Worm (Caenorhabditis elegans) whole organism, L1 larva: ENCODE measurements around the gene gst-9.
"Not testable (repeated sequence)": the region's sequence is repeated elsewhere in the genome, so short reads cannot be mapped to it uniquely, and the experiment has no call there.

Source experiments
- C04F5.9 ChIP-seq: sonication (generic microtip); optimal IDR thresholded peaks from 2 replicates; lab custom pipeline; 2016; ENCODE audit warnings: missing genetic modification characterization, missing compliant biosample characterization
- C16A3.4 ChIP-seq: fragments of 150-350 bp; optimal IDR thresholded peaks from 2 replicates; lab custom pipeline; 2014; ENCODE audit warnings: missing biosample characterization, missing genetic modification characterization
- C34B4.2 ChIP-seq: sonication (generic microtip); optimal IDR thresholded peaks from 2 replicates; lab custom pipeline; 2017; ENCODE audit warnings: mild to moderate bottlenecking, missing genetic modification characterization, missing compliant biosample characterization
- F16B12.6 ChIP-seq: fragments of 150-350 bp; optimal IDR thresholded peaks from 2 replicates; lab custom pipeline; 2014; ENCODE audit warnings: missing biosample characterization, missing genetic modification characterization
- Y116A8C.19 ChIP-seq: sonication (generic microtip); optimal IDR thresholded peaks from 2 replicates; lab custom pipeline; 2016; ENCODE audit warnings: missing compliant biosample characterization, missing genetic modification characterization, borderline replicate concordance
- aly-2 ChIP-seq: fragments of 150-350 bp; optimal IDR thresholded peaks from 2 replicates; lab custom pipeline; 2014; ENCODE audit warnings: missing biosample characterization, missing genetic modification characterization
- ama-1 ChIP-seq: fragments of 150-350 bp; optimal IDR thresholded peaks from 2 replicates; lab custom pipeline; 2014
- blmp-1 ChIP-seq: fragments of 150-350 bp; optimal IDR thresholded peaks from 2 replicates; lab custom pipeline; 2014; ENCODE audit warnings: missing biosample characterization, missing genetic modification characterization
- ceh-63 ChIP-seq: fragments of 200-800 bp; sonication (Bioruptor generic); optimal IDR thresholded peaks from 2 replicates; lab custom pipeline; 2018; ENCODE audit warnings: mild to moderate bottlenecking, missing genetic modification characterization, missing compliant biosample characterization
- ceh-90 ChIP-seq: sonication (generic microtip); optimal IDR thresholded peaks from 2 replicates; lab custom pipeline; 2016; ENCODE audit warnings: missing genetic modification characterization, missing compliant biosample characterization
- ces-1 ChIP-seq: fragments of 150-350 bp; optimal IDR thresholded peaks from 2 replicates; lab custom pipeline; 2014; ENCODE audit warnings: missing biosample characterization, missing genetic modification reagents, missing genetic modification characterization
- dsc-1 ChIP-seq: sonication (generic microtip); optimal IDR thresholded peaks from 2 replicates; lab custom pipeline; 2016; ENCODE audit warnings: mild to moderate bottlenecking, missing genetic modification characterization, missing compliant biosample characterization
- efl-1 ChIP-seq, 4 experiments: fragments of 150-350 bp; optimal IDR thresholded peaks in 3 of 4; peaks in 1 of 4; 1 replicate in 1 of 4; 2 replicates in 3 of 4; lab custom pipeline; 2014; ENCODE audit warnings: missing biosample characterization in 2 of 4, missing genetic modification characterization in 2 of 4, missing genetic modification reagents in 2 of 4
- efl-3 ChIP-seq: fragments of 200-800 bp; sonication (Bioruptor generic); optimal IDR thresholded peaks from 2 replicates; lab custom pipeline; 2018; ENCODE audit warnings: mild to moderate bottlenecking, missing genetic modification characterization, missing compliant biosample characterization
- egl-27 ChIP-seq, 2 experiments: fragments of 150-350 bp in 1 of 2; sonication (generic microtip); optimal IDR thresholded peaks; 3 replicates each; lab custom pipeline; 2017 to 2018; ENCODE audit warnings: missing biosample characterization in 2 of 2, missing genetic modification characterization in 2 of 2, missing genetic modification reagents in 2 of 2
- elt-2 ChIP-seq: sonication (generic microtip); optimal IDR thresholded peaks from 2 replicates; lab custom pipeline; 2016; ENCODE audit warnings: missing genetic modification characterization, mild to moderate bottlenecking, inconsistent platforms, missing compliant biosample characterization, missing genetic modification reagents
- elt-3 ChIP-seq, 6 experiments: fragments of 150-350 bp in 1 of 6; sonication (generic microtip); optimal IDR thresholded peaks; 2 replicates each; lab custom pipeline; 2017 to 2018; ENCODE audit warnings: missing biosample characterization in 6 of 6, missing genetic modification characterization in 6 of 6, inconsistent platforms in 1 of 6
- fos-1 ChIP-seq: fragments of 150-350 bp; optimal IDR thresholded peaks from 2 replicates; lab custom pipeline; 2014; ENCODE audit warnings: missing biosample characterization, missing genetic modification characterization
- grh-1 ChIP-seq: fragments of 200-800 bp; sonication (Bioruptor generic); IDR thresholded peaks from 2 replicates; pipeline ENCODE4 v1.3.6; 2022; ENCODE audit warnings: missing genetic modification reagents, missing genetic modification characterization, missing compliant biosample characterization
- hlh-17 ChIP-seq: fragments of 200-800 bp; sonication (Bioruptor generic); optimal IDR thresholded peaks from 2 replicates; lab custom pipeline; 2018; ENCODE audit warnings: missing genetic modification characterization, mild to moderate bottlenecking, missing compliant biosample characterization, moderate library complexity, borderline replicate concordance
- hlh-4 ChIP-seq: sonication (generic microtip); optimal IDR thresholded peaks from 2 replicates; lab custom pipeline; 2016; ENCODE audit warnings: mild to moderate bottlenecking, missing genetic modification characterization, missing compliant biosample characterization
- irx-1 ChIP-seq: sonication (generic microtip); optimal IDR thresholded peaks from 2 replicates; lab custom pipeline; 2016; ENCODE audit warnings: missing genetic modification characterization, missing compliant biosample characterization
- lin-13 ChIP-seq: fragments of 150-350 bp; optimal IDR thresholded peaks from 2 replicates; lab custom pipeline; 2014; ENCODE audit warnings: missing biosample characterization, missing genetic modification reagents, missing genetic modification characterization
- lin-14 ChIP-seq: fragments of 200-800 bp; sonication (Bioruptor generic); optimal IDR thresholded peaks from 2 replicates; lab custom pipeline; 2018; ENCODE audit warnings: mild to moderate bottlenecking, missing genetic modification characterization, moderate library complexity, missing compliant biosample characterization
- lin-15B ChIP-seq: fragments of 150-350 bp; sonication (generic microtip); optimal IDR thresholded peaks from 3 replicates; lab custom pipeline; 2014; ENCODE audit warnings: missing biosample characterization, missing genetic modification characterization
- mef-2 ChIP-seq: fragments of 150-350 bp; optimal IDR thresholded peaks from 2 replicates; lab custom pipeline; 2014; ENCODE audit warnings: missing biosample characterization, missing genetic modification characterization
- mep-1 ChIP-seq: fragments of 150-350 bp; optimal IDR thresholded peaks from 2 replicates; lab custom pipeline; 2014; ENCODE audit warnings: missing biosample characterization, missing genetic modification characterization
- nhr-11 ChIP-seq: fragments of 150-350 bp; optimal IDR thresholded peaks from 2 replicates; lab custom pipeline; 2014; ENCODE audit warnings: missing biosample characterization, missing genetic modification characterization
- nhr-20 ChIP-seq: sonication (generic microtip); optimal IDR thresholded peaks from 2 replicates; lab custom pipeline; 2016; ENCODE audit warnings: mild to moderate bottlenecking, missing genetic modification characterization, missing compliant biosample characterization
- nhr-237 ChIP-seq: fragments of 150-350 bp; optimal IDR thresholded peaks from 2 replicates; lab custom pipeline; 2014; ENCODE audit warnings: missing biosample characterization, missing genetic modification characterization
- nhr-28 ChIP-seq: fragments of 150-350 bp; optimal IDR thresholded peaks from 2 replicates; lab custom pipeline; 2014; ENCODE audit warnings: missing biosample characterization, missing genetic modification characterization
- nhr-47 ChIP-seq: sonication (generic microtip); optimal IDR thresholded peaks from 2 replicates; lab custom pipeline; 2016; ENCODE audit warnings: mild to moderate bottlenecking, missing genetic modification characterization, moderate library complexity, missing compliant biosample characterization
- nhr-76 ChIP-seq: sonication (generic microtip); optimal IDR thresholded peaks from 2 replicates; lab custom pipeline; 2017; ENCODE audit warnings: missing biosample characterization, missing genetic modification characterization
- nhr-77 ChIP-seq: fragments of 150-350 bp; optimal IDR thresholded peaks from 2 replicates; lab custom pipeline; 2014; ENCODE audit warnings: missing biosample characterization, missing genetic modification characterization
- nhr-85 ChIP-seq: sonication (generic microtip); peaks from one replicate; lab custom pipeline; 2016; ENCODE audit warnings: missing genetic modification characterization, inconsistent platforms, missing compliant biosample characterization
- pag-3 ChIP-seq: sonication (generic microtip); optimal IDR thresholded peaks from 2 replicates; lab custom pipeline; 2017; ENCODE audit warnings: missing genetic modification characterization, mild to moderate bottlenecking, missing compliant biosample characterization, antibody characterized with exemption, borderline replicate concordance; ENCODE audit not compliant: insufficient read depth
- pqm-1 ChIP-seq: sonication (generic microtip); optimal IDR thresholded peaks from 3 replicates; lab custom pipeline; 2017; ENCODE audit warnings: missing biosample characterization, missing genetic modification characterization
- rnt-1 ChIP-seq: sonication (generic microtip); optimal IDR thresholded peaks from 2 replicates; lab custom pipeline; 2016; ENCODE audit warnings: mild to moderate bottlenecking, missing genetic modification characterization, moderate library complexity, missing compliant biosample characterization
- snu-23 ChIP-seq: sonication (generic microtip); optimal IDR thresholded peaks from 2 replicates; lab custom pipeline; 2016; ENCODE audit warnings: missing genetic modification characterization, missing compliant biosample characterization
- sup-37 ChIP-seq: fragments of 200-800 bp; sonication (Bioruptor generic); optimal IDR thresholded peaks from 2 replicates; lab custom pipeline; 2018; ENCODE audit warnings: mild to moderate bottlenecking, missing genetic modification characterization, missing compliant biosample characterization
- tbx-2 ChIP-seq: sonication (generic microtip); optimal IDR thresholded peaks from 2 replicates; lab custom pipeline; 2016; ENCODE audit warnings: missing genetic modification characterization, missing compliant biosample characterization
- tlp-1 ChIP-seq: fragments of 150-350 bp; optimal IDR thresholded peaks from 2 replicates; lab custom pipeline; 2014; ENCODE audit warnings: missing biosample characterization, missing genetic modification characterization
- unc-130 ChIP-seq: fragments of 150-350 bp; optimal IDR thresholded peaks from 2 replicates; lab custom pipeline; 2017; ENCODE audit warnings: missing biosample characterization, missing genetic modification characterization, inconsistent platforms
- unc-62 ChIP-seq: fragments of 150-350 bp; optimal IDR thresholded peaks from 2 replicates; lab custom pipeline; 2014; ENCODE audit warnings: missing biosample characterization, missing genetic modification reagents, missing genetic modification characterization
- unc-86 ChIP-seq: sonication (generic microtip); optimal IDR thresholded peaks from 2 replicates; lab custom pipeline; 2016; ENCODE audit warnings: missing genetic modification characterization, missing compliant biosample characterization
- unc-98 ChIP-seq: fragments of 200-800 bp; sonication (Bioruptor generic); IDR thresholded peaks from 2 replicates; pipeline ENCODE4 v1.3.6; 2022; ENCODE audit warnings: missing genetic modification characterization, missing compliant biosample characterization
- vab-15 ChIP-seq: sonication (generic microtip); optimal IDR thresholded peaks from 2 replicates; lab custom pipeline; 2017; ENCODE audit warnings: missing genotype, mild to moderate bottlenecking, missing genetic modification characterization, missing compliant biosample characterization
- zip-4 ChIP-seq: fragments of 200-800 bp; sonication (Bioruptor generic); optimal IDR thresholded peaks from 2 replicates; lab custom pipeline; 2018; ENCODE audit warnings: mild to moderate bottlenecking, missing genetic modification characterization, moderate library complexity, missing compliant biosample characterization
- ztf-11 ChIP-seq, 2 experiments: sonication (generic microtip); optimal IDR thresholded peaks; 2 replicates each; lab custom pipeline; 2016 to 2017; ENCODE audit warnings: missing genetic modification characterization in 2 of 2, missing biosample characterization in 1 of 2, missing compliant biosample characterization in 1 of 2

Gene gst-9

DNA sequence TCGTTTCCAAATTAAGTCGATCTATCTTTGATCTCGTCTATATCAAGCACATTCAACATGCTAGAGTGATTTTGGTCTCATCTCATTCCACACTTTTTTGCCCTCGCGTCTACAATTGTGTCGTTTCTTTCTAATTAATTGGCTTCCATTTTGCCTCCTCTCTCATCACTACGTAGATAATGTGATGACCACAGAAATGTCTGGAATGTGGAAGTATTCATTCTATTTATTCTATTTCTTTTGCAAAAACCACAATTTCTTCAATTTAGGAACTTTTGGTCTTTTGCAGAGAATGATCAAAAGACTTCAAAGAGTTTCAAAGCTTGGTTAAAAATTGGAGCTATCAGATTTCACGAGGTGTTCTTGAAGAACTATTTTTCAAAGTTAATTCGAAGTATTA, 24.2 kb downstream of the gst-9 start:
- TF ChIP-seq unc-98 (GFP tag; lab: Robert Waterston, UW) (no peak), mef-2 (no peak), efl-1 (optimal IDR thresholded peaks at IDR 0.05; lab: Kevin White, UChicago) (no peak), efl-1 (GFP tag; optimal IDR thresholded peaks at IDR 0.05 in 1 of 2; lab: Kevin White, UChicago) (peak in 1 of 2 experiments; percentile 63), nhr-85 (tag; lab: Kevin White, UChicago) (peak; percentile 71), pag-3 (no peak), hlh-4 (tag; lab: Kevin White, UChicago) (no peak)

DNA sequence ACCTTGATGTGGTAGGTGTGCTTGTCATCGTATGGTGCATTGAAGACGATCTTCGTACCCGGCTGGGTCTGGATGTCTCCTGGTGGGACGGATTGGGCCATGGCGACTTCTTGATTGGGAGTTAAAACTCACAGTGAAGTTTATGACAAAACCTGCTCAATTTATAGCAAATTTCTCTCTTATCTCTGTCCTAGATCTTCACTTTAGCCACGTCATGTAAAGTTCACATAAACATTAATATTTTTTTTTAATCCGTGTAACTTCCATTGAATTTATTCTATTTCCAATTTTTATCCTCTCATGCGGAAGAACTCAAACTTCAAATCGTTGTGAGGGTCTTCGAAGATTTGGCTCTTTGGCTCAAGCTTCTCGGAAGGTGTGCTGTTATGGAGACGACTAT, 25.1 kb downstream of the gst-9 start, which contains the start of gene msp-31:
msp-31 (minus strand) TSS at position 101 of the 400 bp plus-strand sequence.
- not testable (repeated sequence) for TF ChIP-seq C04F5.9 (tag; lab: Kevin White, UChicago); snu-23; nhr-20
- TF ChIP-seq, all 84 proteins: peak for 0; not testable (repeated sequence) for 84

DNA sequence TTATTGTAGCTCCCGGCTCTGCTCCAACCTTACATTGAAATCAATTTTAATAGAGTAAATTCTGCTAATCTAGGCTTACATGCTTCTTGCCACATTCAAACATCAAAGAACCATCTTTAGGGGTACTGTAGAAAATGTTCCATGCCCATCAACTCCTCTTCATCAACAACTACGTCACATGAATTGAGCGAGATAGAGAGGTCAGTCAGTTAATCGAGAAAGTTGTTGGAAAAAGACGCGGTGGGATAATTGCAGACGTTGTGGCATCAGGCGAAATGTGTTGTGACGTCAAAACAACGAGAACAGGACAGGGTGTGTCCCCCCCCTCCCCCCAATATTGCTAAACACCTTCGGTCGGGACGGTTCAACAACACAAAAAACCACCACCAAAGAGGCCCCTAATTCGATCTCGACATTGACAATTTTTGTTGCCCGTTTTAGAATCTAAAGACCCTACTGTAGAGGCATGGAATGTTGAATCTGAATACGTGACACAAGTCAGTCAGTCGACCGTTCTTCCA, 27.2 kb downstream of the gst-9 start:
- TF ChIP-seq unc-62 (GFP tag; lab: Kevin White, UChicago), result no peak
- peak; percentile 52 for TF ChIP-seq blmp-1
- TF ChIP-seq nhr-237 (tag; lab: Kevin White, UChicago), result no peak
- no peak for TF ChIP-seq C16A3.4 (tag; lab: Kevin White, UChicago)
- no peak for TF ChIP-seq unc-86 (tag; lab: Kevin White, UChicago)
- TF ChIP-seq nhr-77 (tag; lab: Kevin White, UChicago), result no peak
- TF ChIP-seq irx-1 (tag; lab: Kevin White, UChicago), result no peak
- no peak for TF ChIP-seq ces-1 (GFP tag; lab: Kevin White, UChicago)
- peak; percentile 93 for TF ChIP-seq nhr-85 (tag; lab: Kevin White, UChicago)
- peak; percentile 11 for TF ChIP-seq unc-130 (tag; lab: Kevin White, UChicago)
- TF ChIP-seq efl-1 (optimal IDR thresholded peaks at IDR 0.05; lab: Kevin White, UChicago), result no peak
- peak in 1 of 2 experiments; percentile 81 for TF ChIP-seq efl-1 (GFP tag; optimal IDR thresholded peaks at IDR 0.05 in 1 of 2; lab: Kevin White, UChicago)
- no peak for TF ChIP-seq vab-15 (tag; lab: Kevin White, UChicago)
- TF ChIP-seq efl-3 (GFP tag; lab: Kevin White, UChicago), result no peak
- TF ChIP-seq F16B12.6 (tag; lab: Kevin White, UChicago), result no peak
- TF ChIP-seq ztf-11 (tag; optimal IDR thresholded peaks at IDR 0.05; lab: Kevin White, UChicago), result no peak
- TF ChIP-seq fos-1 (tag; lab: Kevin White, UChicago), result no peak
- TF ChIP-seq tlp-1, result no peak
- peak; percentile 40 for TF ChIP-seq grh-1 (GFP tag; lab: Robert Waterston, UW)
- TF ChIP-seq elt-2, result no peak
- TF ChIP-seq aly-2 (tag; lab: Kevin White, UChicago), result no peak
- TF ChIP-seq mep-1 (tag; lab: Kevin White, UChicago), result no peak
- peak; percentile 10 for TF ChIP-seq tbx-2 (tag; lab: Kevin White, UChicago)
- TF ChIP-seq nhr-76, result no peak
- no peak for TF ChIP-seq dsc-1 (tag; lab: Kevin White, UChicago)
- TF ChIP-seq egl-27 (tag; optimal IDR thresholded peaks at IDR 0.05; lab: Kevin White, UChicago), result no peak
- no peak for TF ChIP-seq ceh-90 (tag; lab: Kevin White, UChicago)
- TF ChIP-seq sup-37 (GFP tag; lab: Kevin White, UChicago), result no peak
- no peak for TF ChIP-seq hlh-17 (GFP tag; lab: Kevin White, UChicago)
- no peak for TF ChIP-seq rnt-1 (tag; lab: Kevin White, UChicago)
- no peak for TF ChIP-seq ceh-63
- TF ChIP-seq nhr-11 (tag; lab: Kevin White, UChicago), result no peak
- TF ChIP-seq C34B4.2, result no peak
- no peak for TF ChIP-seq lin-15B (tag; lab: Kevin White, UChicago)
- no peak for TF ChIP-seq Y116A8C.19 (tag; lab: Kevin White, UChicago)
- TF ChIP-seq lin-13 (GFP tag; lab: Kevin White, UChicago), result no peak
- TF ChIP-seq elt-3 (tag; optimal IDR thresholded peaks at IDR 0.05; lab: Kevin White, UChicago), result peak in 1 of 6 experiments; percentile 26
- TF ChIP-seq nhr-28 (tag; lab: Kevin White, UChicago), result no peak
- TF ChIP-seq ama-1, result no peak
- TF ChIP-seq lin-14, result peak; percentile 47
- no peak for TF ChIP-seq zip-4
- TF ChIP-seq nhr-47 (tag; lab: Kevin White, UChicago), result no peak
- TF ChIP-seq pqm-1 (tag; lab: Kevin White, UChicago), result no peak
- peak; percentile 22 for TF ChIP-seq nhr-20
